Fruit fly (Drosophila melanogaster) whole organism: ENCODE measurements around the gene CG4658.

Experiments
- CG8478 ChIP-seq: fragments of >200 bp; optimal IDR thresholded peaks from 2 replicates; lab custom pipeline; 2018; ENCODE audit warnings: inconsistent platforms
- Dll ChIP-seq: fragments of >200 bp; optimal IDR thresholded peaks from 2 replicates; lab custom pipeline; 2017
- EcR ChIP-seq, 2 experiments: fragments of >200 bp; optimal IDR thresholded peaks; 2 replicates each; lab custom pipeline; 2017; ENCODE audit warnings: missing biosample characterization in 2 of 2, missing genetic modification characterization in 2 of 2, missing genetic modification reagents in 2 of 2
- pan ChIP-seq: fragments of >200 bp; optimal IDR thresholded peaks from 2 replicates; lab custom pipeline; 2017
- psq ChIP-seq: fragments of >200 bp; optimal IDR thresholded peaks from 2 replicates; lab custom pipeline; 2017
- usp ChIP-seq: fragments of >200 bp; optimal IDR thresholded peaks from 2 replicates; lab custom pipeline; 2017; ENCODE audit warnings: missing biosample characterization, missing genetic modification characterization, mixed read lengths

CG4658 gene

dm6 chr2L:9982516-9982915, 25.6 kb downstream of the CG4658 start:
- no peak for TF ChIP-seq CG8478
- TF ChIP-seq pan (lab: Kevin White, UChicago): no peak
- no peak for TF ChIP-seq psq (lab: Kevin White, UChicago)
- TF ChIP-seq usp (GFP tag; lab: Kevin White, UChicago): no peak
- no peak for TF ChIP-seq EcR (GFP tag; optimal IDR thresholded peaks at IDR 0.05; lab: Kevin White, UChicago)
- no peak for TF ChIP-seq Dll (lab: Kevin White, UChicago)

- TF ChIP-seq pan (lab: Kevin White, UChicago) (no peak), usp (GFP tag; lab: Kevin White, UChicago) (no peak), Dll (lab: Kevin White, UChicago) (no peak), EcR (GFP tag; optimal IDR thresholded peaks at IDR 0.05; lab: Kevin White, UChicago) (no peak), psq (lab: Kevin White, UChicago) (no peak), CG8478 (no peak)
Measured at dm6 chr2L:9984078-9984772, 27.3 kb downstream of the CG4658 start, which contains the start of gene bib. Gene bib, plus strand, starts transcription at chr2L:9984645.

- no peak for TF ChIP-seq usp (GFP tag; lab: Kevin White, UChicago)
- peak in 1 of 2 experiments; percentile 3 for TF ChIP-seq EcR (GFP tag; optimal IDR thresholded peaks at IDR 0.05; lab: Kevin White, UChicago)
- no peak for TF ChIP-seq Dll (lab: Kevin White, UChicago)
Measured at dm6 chr2L:9986402-9987350, 29.7 kb downstream of the CG4658 start.

- TF ChIP-seq CG8478 (no peak), psq (lab: Kevin White, UChicago) (no peak), EcR (GFP tag; optimal IDR thresholded peaks at IDR 0.05; lab: Kevin White, UChicago) (no peak), usp (GFP tag; lab: Kevin White, UChicago) (no peak), pan (lab: Kevin White, UChicago) (no peak), Dll (lab: Kevin White, UChicago) (no peak)
Measured at dm6 chr2L:9988201-9988990, 31.5 kb downstream of the CG4658 start.

- TF ChIP-seq usp (GFP tag; lab: Kevin White, UChicago): no peak
- TF ChIP-seq psq (lab: Kevin White, UChicago): no peak
- no peak for TF ChIP-seq CG8478
- no peak for TF ChIP-seq Dll (lab: Kevin White, UChicago)
- TF ChIP-seq pan (lab: Kevin White, UChicago): no peak
- TF ChIP-seq EcR (GFP tag; optimal IDR thresholded peaks at IDR 0.05; lab: Kevin White, UChicago): no peak
Measured at dm6 chr2L:9989275-9989674, 32.3 kb downstream of the CG4658 start.

dm6 chr2L:9989846-9990506, 33.0 kb downstream of the CG4658 start:
- TF ChIP-seq pan (lab: Kevin White, UChicago) (no peak), usp (GFP tag; lab: Kevin White, UChicago) (no peak), Dll (lab: Kevin White, UChicago) (no peak), EcR (GFP tag; optimal IDR thresholded peaks at IDR 0.05; lab: Kevin White, UChicago) (no peak), CG8478 (no peak), psq (lab: Kevin White, UChicago) (no peak)

- TF ChIP-seq psq (lab: Kevin White, UChicago) (no peak), Dll (lab: Kevin White, UChicago) (no peak), CG8478 (no peak), EcR (GFP tag; optimal IDR thresholded peaks at IDR 0.05; lab: Kevin White, UChicago) (no peak), usp (GFP tag; lab: Kevin White, UChicago) (no peak), pan (lab: Kevin White, UChicago) (no peak)
Measured at dm6 chr2L:9994382-9994781, 37.5 kb downstream of the CG4658 start.

dm6 chr2L:9996553-9996952, 39.6 kb downstream of the CG4658 start:
- TF ChIP-seq usp (GFP tag; lab: Kevin White, UChicago): no peak
- TF ChIP-seq Dll (lab: Kevin White, UChicago): no peak
- TF ChIP-seq pan (lab: Kevin White, UChicago): no peak
- TF ChIP-seq EcR (GFP tag; optimal IDR thresholded peaks at IDR 0.05; lab: Kevin White, UChicago): no peak
- no peak for TF ChIP-seq CG8478
- TF ChIP-seq psq (lab: Kevin White, UChicago): no peak

- TF ChIP-seq psq (lab: Kevin White, UChicago) (no peak), Dll (lab: Kevin White, UChicago) (no peak), EcR (GFP tag; optimal IDR thresholded peaks at IDR 0.05; lab: Kevin White, UChicago) (no peak), usp (GFP tag; lab: Kevin White, UChicago) (no peak), CG8478 (no peak), pan (lab: Kevin White, UChicago) (no peak)
Measured at dm6 chr2L:10002408-10003358, 45.8 kb downstream of the CG4658 start, which contains the start of the genes CG31875 and SoYb. Gene CG31875, minus strand, starts transcription at chr2L:10002736. Gene SoYb, minus strand, starts transcription at chr2L:10002736.
